Fruit fly (Drosophila melanogaster) S2 (cell line): ENCODE measurements around the gene CG10182.

ENCODE experiments used
- CG8478 ChIP-seq: fragments of >200 bp; optimal IDR thresholded peaks from 2 replicates; lab custom pipeline; 2018
- CTCF ChIP-seq, 2 experiments: fragments of >200 bp; optimal IDR thresholded peaks; 2 replicates each; lab custom pipeline; 2018

DNA sequence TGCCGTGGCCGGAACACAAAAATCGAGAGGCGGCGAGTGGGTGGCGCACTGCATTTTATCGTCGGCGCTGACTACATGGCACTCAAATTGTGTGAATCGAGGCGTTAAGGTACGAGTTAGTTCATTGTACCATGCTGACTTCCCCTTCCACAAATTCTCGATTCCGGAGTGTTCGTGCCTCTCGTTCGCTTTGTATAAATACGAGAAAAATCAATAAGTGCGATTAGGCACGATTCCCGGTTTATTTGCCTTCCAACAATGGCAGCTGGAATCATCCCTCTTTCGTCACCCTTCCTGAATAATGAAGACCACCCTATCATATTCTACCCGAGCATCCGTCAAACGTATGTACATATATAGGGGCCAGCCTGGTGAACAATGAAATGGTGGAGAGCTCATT is 13.0 kb downstream of the CG10182 start:
- TF ChIP-seq CTCF (optimal IDR thresholded peaks at IDR 0.05; lab: Kevin White, UChicago): no peak
- TF ChIP-seq CG8478 (lab: Kevin White, UChicago): no peak
